Worm (Caenorhabditis elegans) whole organism, L4 larva: ENCODE data around the gene F17C8.6.

ENCODE experiments used
- F10B5.3 ChIP-seq: sonication (generic microtip); optimal IDR thresholded peaks from 2 replicates; lab custom pipeline; 2016; ENCODE audit warnings: mild to moderate bottlenecking, missing genetic modification characterization, missing compliant biosample characterization
- T20F7.1 ChIP-seq: fragments of 200-800 bp; sonication (Bioruptor generic); optimal IDR thresholded peaks from 2 replicates; lab custom pipeline; 2018; ENCODE audit warnings: mild to moderate bottlenecking, missing genetic modification characterization, missing compliant biosample characterization
- Y5F2A.4 ChIP-seq: fragments of 200-800 bp; sonication (Bioruptor generic); optimal IDR thresholded peaks from 2 replicates; lab custom pipeline; 2018; ENCODE audit warnings: mild to moderate bottlenecking, missing genetic modification characterization, missing compliant biosample characterization
- aha-1 ChIP-seq: fragments of 150-350 bp; peaks from one replicate; lab custom pipeline; 2014; ENCODE audit warnings: missing biosample characterization, missing genetic modification characterization
- aly-2 ChIP-seq: sonication (generic microtip); optimal IDR thresholded peaks from 2 replicates; lab custom pipeline; 2018; ENCODE audit warnings: missing biosample characterization, missing genetic modification characterization
- ama-1 ChIP-seq: fragments of 150-350 bp; optimal IDR thresholded peaks from 2 replicates; lab custom pipeline; 2014; ENCODE audit warnings: inconsistent platforms, mixed read lengths
- ceh-20 ChIP-seq: fragments of 200-800 bp; sonication (Bioruptor generic); IDR thresholded peaks from 2 replicates; pipeline ENCODE4 v1.3.6; 2022; ENCODE audit warnings: missing genetic modification reagents, missing genetic modification characterization, missing compliant biosample characterization
- cey-2 ChIP-seq: sonication (generic microtip); optimal IDR thresholded peaks from 3 replicates; lab custom pipeline; 2017; ENCODE audit warnings: missing genetic modification characterization, mild to moderate bottlenecking, missing compliant biosample characterization, antibody characterized with exemption, borderline replicate concordance; ENCODE audit not compliant: insufficient read depth
- ctbp-1 ChIP-seq: fragments of 200-800 bp; sonication (Bioruptor generic); IDR thresholded peaks from 2 replicates; pipeline ENCODE4 v1.3.6; 2022; ENCODE audit warnings: missing genetic modification reagents, missing genetic modification characterization, missing compliant biosample characterization
- daf-12 ChIP-seq: fragments of 150-350 bp; optimal IDR thresholded peaks from 2 replicates; lab custom pipeline; 2014; ENCODE audit warnings: missing biosample characterization, missing genetic modification reagents, missing genetic modification characterization
- daf-16 ChIP-seq, 3 experiments: sonication (generic microtip); optimal IDR thresholded peaks; 2 replicates each; lab custom pipeline; 2016 to 2017; ENCODE audit warnings: missing genetic modification characterization in 3 of 3, missing genetic modification reagents in 3 of 3, mild to moderate bottlenecking in 2 of 3, missing compliant biosample characterization in 2 of 3, missing biosample characterization in 1 of 3, moderate library complexity in 1 of 3
- daf-19 ChIP-seq: fragments of 200-800 bp; sonication (Bioruptor generic); conservative IDR thresholded peaks from 2 replicates; pipeline ENCODE4 v1.3.6; 2022; ENCODE audit warnings: missing genetic modification characterization, missing compliant biosample characterization
- daf-8 ChIP-seq: fragments of 200-800 bp; sonication (Bioruptor generic); IDR thresholded peaks from 2 replicates; pipeline ENCODE4 v1.3.6; 2022; ENCODE audit warnings: missing genetic modification characterization, missing compliant biosample characterization
- dmd-6 ChIP-seq: fragments of 200-800 bp; sonication (Bioruptor generic); IDR thresholded peaks from 2 replicates; pipeline ENCODE4 v1.3.6; 2022; ENCODE audit warnings: missing genetic modification reagents, missing genetic modification characterization, missing compliant biosample characterization
- dmd-9 ChIP-seq: fragments of 200-800 bp; sonication (Bioruptor generic); IDR thresholded peaks from 2 replicates; pipeline ENCODE4 v1.3.6; 2022; ENCODE audit warnings: missing genetic modification reagents, missing genetic modification characterization, missing compliant biosample characterization
- dve-1 ChIP-seq: sonication (generic microtip); optimal IDR thresholded peaks from 2 replicates; lab custom pipeline; 2017; ENCODE audit warnings: antibody characterized with exemption, mild to moderate bottlenecking, missing genetic modification characterization, missing compliant biosample characterization; ENCODE audit not compliant: insufficient read depth
- fkh-10 ChIP-seq: fragments of 150-350 bp; optimal IDR thresholded peaks from 2 replicates; lab custom pipeline; 2014; ENCODE audit warnings: missing biosample characterization, missing genetic modification reagents, missing genetic modification characterization
- hlh-11 ChIP-seq: fragments of 200-800 bp; sonication (Bioruptor generic); optimal IDR thresholded peaks from 2 replicates; lab custom pipeline; 2018; ENCODE audit warnings: mild to moderate bottlenecking, missing genetic modification characterization, missing compliant biosample characterization
- hmg-1.1 ChIP-seq: fragments of 200-800 bp; sonication (Bioruptor generic); IDR thresholded peaks from 2 replicates; pipeline ENCODE4 v1.3.6; 2022; ENCODE audit warnings: missing genetic modification reagents, missing genetic modification characterization, missing compliant biosample characterization
- jun-1 ChIP-seq: fragments of 150-350 bp; optimal IDR thresholded peaks from 2 replicates; lab custom pipeline; 2014; ENCODE audit warnings: missing biosample characterization, missing genetic modification reagents, missing genetic modification characterization
- lin-29 ChIP-seq: fragments of 200-800 bp; sonication (Bioruptor generic); IDR thresholded peaks from 2 replicates; pipeline ENCODE4 v1.3.6; 2022; ENCODE audit warnings: missing genetic modification reagents, missing genetic modification characterization, missing compliant biosample characterization
- lin-39 ChIP-seq: fragments of 150-350 bp; optimal IDR thresholded peaks from 2 replicates; lab custom pipeline; 2014; ENCODE audit warnings: missing biosample characterization, missing genetic modification reagents, missing genetic modification characterization
- lsy-2 ChIP-seq, 2 experiments: fragments of 150-350 bp in 1 of 2; sonication (generic microtip) in 1 of 2; optimal IDR thresholded peaks; 2 replicates each; lab custom pipeline; 2014 to 2017; ENCODE audit warnings: missing biosample characterization in 2 of 2, missing genetic modification characterization in 2 of 2
- mdt-29 ChIP-seq: fragments of 200-800 bp; sonication (Bioruptor generic); IDR thresholded peaks from 2 replicates; pipeline ENCODE4 v1.3.6; 2022; ENCODE audit warnings: missing genetic modification reagents, missing genetic modification characterization, missing compliant biosample characterization
- mep-1 ChIP-seq: fragments of 150-350 bp; sonication (generic microtip); optimal IDR thresholded peaks from 3 replicates; lab custom pipeline; 2014; ENCODE audit warnings: missing biosample characterization, missing genetic modification characterization
- mxl-3 ChIP-seq: fragments of 200-800 bp; sonication (Bioruptor generic); optimal IDR thresholded peaks from 2 replicates; lab custom pipeline; 2018; ENCODE audit warnings: mild to moderate bottlenecking, missing genetic modification characterization, missing compliant biosample characterization
- nhr-11 ChIP-seq: fragments of 150-350 bp; optimal IDR thresholded peaks from 2 replicates; lab custom pipeline; 2014; ENCODE audit warnings: missing biosample characterization, missing genetic modification characterization
- nhr-111 ChIP-seq: fragments of 200-800 bp; sonication (Bioruptor generic); optimal IDR thresholded peaks from 2 replicates; lab custom pipeline; 2018; ENCODE audit warnings: mild to moderate bottlenecking, missing genetic modification characterization, missing compliant biosample characterization
- nhr-76 ChIP-seq: fragments of 150-350 bp; optimal IDR thresholded peaks from 2 replicates; lab custom pipeline; 2014; ENCODE audit warnings: missing biosample characterization, missing genetic modification characterization
- pha-4 ChIP-seq, 2 experiments: fragments of 150-350 bp in 1 of 2; fragments of 200-800 bp in 1 of 2; sonication (Bioruptor generic) in 1 of 2; IDR thresholded peaks in 1 of 2; optimal IDR thresholded peaks in 1 of 2; 2 replicates each; pipeline versions ENCODE4 v1.3.6 to Lab custom; 2014 to 2022; ENCODE audit warnings: missing genetic modification characterization in 2 of 2, missing genetic modification reagents in 2 of 2, missing biosample characterization in 1 of 2, missing compliant biosample characterization in 1 of 2
- php-3 ChIP-seq: fragments of 200-800 bp; sonication (Bioruptor generic); IDR thresholded peaks from 2 replicates; pipeline ENCODE4 v1.3.6; 2022; ENCODE audit warnings: missing genetic modification reagents, missing genetic modification characterization, missing compliant biosample characterization
- rbr-2 ChIP-seq: sonication (generic microtip); optimal IDR thresholded peaks from 2 replicates; lab custom pipeline; 2016; ENCODE audit warnings: missing genotype, missing genetic modification characterization, missing compliant biosample characterization
- skn-1 ChIP-seq: fragments of 150-350 bp; optimal IDR thresholded peaks from 2 replicates; lab custom pipeline; 2014; ENCODE audit warnings: missing biosample characterization, missing genetic modification characterization
- snpc-1.2 ChIP-seq: fragments of 200-800 bp; sonication (Bioruptor generic); IDR thresholded peaks from 2 replicates; pipeline ENCODE4 v1.3.6; 2022; ENCODE audit warnings: missing genetic modification reagents, missing genetic modification characterization, missing compliant biosample characterization
- spr-1 ChIP-seq: sonication (generic microtip); optimal IDR thresholded peaks from 2 replicates; lab custom pipeline; 2016; ENCODE audit warnings: mild to moderate bottlenecking, missing genetic modification characterization, missing compliant biosample characterization
- tra-1 ChIP-seq: fragments of 200-800 bp; sonication (Bioruptor generic); IDR thresholded peaks from 2 replicates; pipeline ENCODE4 v1.3.6; 2022; ENCODE audit warnings: missing genetic modification reagents, missing genetic modification characterization, missing compliant biosample characterization
- unc-62 ChIP-seq, 3 experiments: fragments of 150-350 bp in 1 of 3; sonication (generic microtip); optimal IDR thresholded peaks in 2 of 3; peaks in 1 of 3; 1 replicate in 1 of 3; 2 replicates in 2 of 3; lab custom pipeline; 2014 to 2017; ENCODE audit warnings: missing biosample characterization in 3 of 3, missing genetic modification characterization in 3 of 3, missing genetic modification reagents in 3 of 3, missing genotype in 1 of 3
- vab-7 ChIP-seq: fragments of 200-800 bp; sonication (Bioruptor generic); IDR thresholded peaks from 2 replicates; pipeline ENCODE4 v1.3.6; 2022; ENCODE audit warnings: missing genetic modification reagents, missing genetic modification characterization, missing compliant biosample characterization

F17C8.6 gene

DNA sequence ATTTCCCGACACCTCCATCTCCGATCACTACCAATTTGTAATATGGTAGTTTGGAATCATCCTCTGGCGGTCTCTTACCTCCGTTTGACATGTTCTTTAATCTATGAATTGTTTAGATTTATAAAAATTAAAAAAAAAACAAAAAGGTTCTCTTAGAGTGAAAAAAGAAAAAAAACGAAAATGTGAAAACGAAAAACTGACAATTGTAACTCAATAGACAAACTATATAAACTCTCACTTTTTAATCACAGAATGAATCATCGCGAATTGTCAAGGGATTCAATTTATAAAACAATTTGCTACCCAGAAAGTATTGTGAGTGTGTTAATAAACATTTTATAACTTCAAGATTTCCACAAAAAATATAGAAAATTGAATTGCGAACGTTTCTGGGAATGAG is 5.9 kb downstream of the F17C8.6 start, which contains the start of gene ras-2:
ras-2 (minus strand) TSS at position 101 of the 400 bp plus-strand sequence.
- TF ChIP-seq ceh-20 (GFP tag; lab: Robert Waterston, UW) = no peak
- TF ChIP-seq ama-1 (lab: Kevin White, UChicago) = no peak
- TF ChIP-seq Y5F2A.4 (GFP tag; lab: Kevin White, UChicago) = no peak
- TF ChIP-seq vab-7 = no peak

DNA sequence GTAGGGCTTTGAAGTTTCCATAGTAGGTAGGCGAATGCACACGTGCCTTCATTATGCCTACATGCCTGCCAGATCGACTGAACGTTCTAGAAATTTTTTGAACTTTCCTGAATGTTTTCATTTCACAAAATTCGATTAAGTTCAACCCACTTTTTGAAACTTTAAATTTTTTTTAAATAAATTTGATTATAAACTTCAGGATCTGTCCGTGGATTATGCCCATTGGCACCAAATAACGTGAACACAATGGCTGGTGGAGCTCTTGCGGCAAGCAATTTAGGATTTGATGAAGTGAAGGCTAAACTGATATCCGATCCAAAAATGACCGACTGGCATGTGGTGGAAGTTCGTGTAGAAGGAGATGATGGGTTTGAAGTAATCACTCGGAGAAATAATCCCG is 10.4 kb downstream of the F17C8.6 start, which contains the start of gene F17C8.7:
F17C8.7 (plus strand) TSS at position 301 of the 400 bp plus-strand sequence.
- TF ChIP-seq daf-19 (no peak), mxl-3 (GFP tag; lab: Kevin White, UChicago) (no peak), aly-2 (tag; lab: Kevin White, UChicago) (no peak), mdt-29 (GFP tag; lab: Robert Waterston, UW) (no peak), T20F7.1 (GFP tag; lab: Kevin White, UChicago) (no peak), cey-2 (tag; lab: Kevin White, UChicago) (no peak)

DNA sequence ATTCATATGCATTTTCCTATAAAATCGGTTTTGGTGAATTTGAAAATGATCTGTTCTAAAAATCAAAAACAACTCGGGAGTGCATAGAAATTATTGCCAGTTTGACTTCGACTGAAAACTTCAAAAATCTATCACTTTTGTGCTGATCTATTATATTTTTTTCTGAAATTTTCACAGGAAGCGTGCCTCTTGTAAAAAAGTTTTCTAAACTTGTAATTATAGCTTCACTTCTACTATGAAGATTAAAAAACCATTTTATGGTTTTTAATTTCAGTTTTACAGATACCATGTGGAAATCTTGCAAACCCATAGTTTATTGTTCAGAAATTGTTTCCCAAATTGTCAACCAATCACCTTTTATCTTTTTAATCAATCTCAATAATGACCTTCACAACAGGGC is 11.8 kb downstream of the F17C8.6 start, which contains the start of gene F17C8.9:
F17C8.9 (plus strand) TSS at position 301 of the 400 bp plus-strand sequence.
- TF ChIP-seq nhr-76 (tag; lab: Kevin White, UChicago) (no peak), jun-1 (tag; lab: Kevin White, UChicago) (no peak), F10B5.3 (tag; lab: Kevin White, UChicago) (no peak), mxl-3 (GFP tag; lab: Kevin White, UChicago) (no peak), nhr-111 (GFP tag; lab: Kevin White, UChicago) (no peak), daf-8 (no peak), ceh-20 (GFP tag; lab: Robert Waterston, UW) (no peak), daf-12 (tag; lab: Kevin White, UChicago) (no peak), daf-19 (no peak), dmd-9 (GFP tag; lab: Robert Waterston, UW) (no peak), dmd-6 (no peak)

DNA sequence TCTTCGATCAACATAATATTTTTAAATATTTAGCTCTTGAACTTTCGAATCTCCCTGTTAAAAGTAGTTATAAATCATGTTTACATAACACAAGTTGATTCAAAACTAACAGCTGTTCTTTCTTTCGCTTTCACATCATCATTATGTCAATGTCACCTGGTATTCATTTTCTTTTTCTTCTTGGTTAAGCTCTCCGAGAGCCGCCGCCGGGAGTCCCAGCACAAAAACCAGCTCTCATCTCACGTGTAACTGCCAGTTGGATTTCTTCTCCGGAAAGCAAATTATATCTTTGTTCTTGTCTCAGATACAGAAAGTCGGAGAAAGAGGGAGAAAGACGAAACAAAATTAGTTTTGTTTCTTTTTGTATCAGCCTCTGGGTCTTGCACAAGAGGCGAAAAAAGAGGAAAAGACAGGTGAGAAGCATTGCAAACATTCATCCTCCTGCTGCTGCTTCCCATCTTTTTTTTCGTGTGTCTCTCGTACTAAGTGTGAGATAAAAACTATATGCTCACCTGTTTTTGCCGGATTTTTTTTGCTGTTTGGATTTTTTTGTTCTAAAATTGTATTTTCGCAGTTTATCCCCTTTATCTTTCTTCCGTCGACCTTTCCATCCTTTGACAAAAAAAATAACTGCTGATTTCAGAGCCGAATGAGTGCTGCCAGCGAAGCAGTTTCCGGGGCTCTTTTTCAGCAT is 14.4 kb downstream of the F17C8.6 start, which contains the start of gene F17C8.3:
F17C8.3 (plus strand) TSS at position 644 of the 694 bp plus-strand sequence.
- TF ChIP-seq pha-4 (GFP tag; IDR thresholded peaks at IDR 0.05; lab: Robert Waterston, UW) = no peak
- TF ChIP-seq pha-4 (tag; optimal IDR thresholded peaks at IDR 0.05; lab: Kevin White, UChicago) = no peak
- TF ChIP-seq lsy-2 (tag; optimal IDR thresholded peaks at IDR 0.05; lab: Kevin White, UChicago) = peak in 1 of 2 experiments; percentile 29
- TF ChIP-seq php-3 (GFP tag; lab: Robert Waterston, UW) = no peak
- 0 out of 2 replicates have a peak, but pooled peaks have one; percentile 63 for TF ChIP-seq tra-1 (GFP tag; lab: Robert Waterston, UW)
- no peak for TF ChIP-seq skn-1 (tag; lab: Kevin White, UChicago)
- peak in 1 of 2 experiments; percentile 87 for TF ChIP-seq daf-16 (GFP tag; optimal IDR thresholded peaks at IDR 0.05; lab: Kevin White, UChicago)
- no peak for TF ChIP-seq daf-16 (tag; optimal IDR thresholded peaks at IDR 0.05; lab: Kevin White, UChicago)
- peak; percentile 45 for TF ChIP-seq nhr-11
- TF ChIP-seq hlh-11 = peak; percentile 69
- no peak for TF ChIP-seq dve-1 (tag; lab: Kevin White, UChicago)
- TF ChIP-seq unc-62 (GFP tag; optimal IDR thresholded peaks at IDR 0.05 in 1 of 2; lab: Kevin White, UChicago) = peak in 1 of 2 experiments; percentile 93
- no peak for TF ChIP-seq unc-62 (tag; optimal IDR thresholded peaks at IDR 0.05; lab: Kevin White, UChicago)

DNA sequence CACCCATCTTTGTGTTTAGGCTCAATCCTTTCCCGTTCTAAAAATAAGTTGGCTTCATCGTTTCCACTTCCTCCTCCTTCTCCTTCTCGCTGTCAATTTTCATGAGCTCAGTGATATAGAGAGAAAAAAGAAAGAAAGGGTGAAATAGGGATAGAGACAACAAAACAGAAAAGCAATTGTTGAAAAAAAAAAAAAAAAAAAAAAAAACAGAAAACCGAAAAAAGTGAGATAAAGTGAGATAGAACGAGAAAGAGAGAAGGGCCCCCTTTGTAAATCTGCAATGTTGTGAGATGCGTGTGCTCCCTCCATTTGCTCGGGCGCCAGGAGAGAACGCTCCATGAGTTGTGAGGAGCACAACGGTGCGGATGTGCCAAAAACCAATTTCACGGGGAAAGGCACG is 21.9 kb downstream of the F17C8.6 start:
- peak; percentile 4 for TF ChIP-seq nhr-11
- TF ChIP-seq spr-1 (tag; lab: Kevin White, UChicago) = no peak
- peak in 1 of 2 experiments; percentile 70 for TF ChIP-seq unc-62 (GFP tag; optimal IDR thresholded peaks at IDR 0.05 in 1 of 2; lab: Kevin White, UChicago)
- no peak for TF ChIP-seq unc-62 (tag; optimal IDR thresholded peaks at IDR 0.05; lab: Kevin White, UChicago)
- TF ChIP-seq daf-19 = no peak
- 0 out of 2 replicates have a peak, but pooled peaks have one; percentile 16 for TF ChIP-seq hmg-1.1 (GFP tag; lab: Robert Waterston, UW)
- peak; percentile 21 for TF ChIP-seq rbr-2
- no peak for TF ChIP-seq daf-12 (tag; lab: Kevin White, UChicago)
- TF ChIP-seq lin-39 (tag; lab: Kevin White, UChicago) = no peak
- no peak for TF ChIP-seq lin-29 (GFP tag; lab: Robert Waterston, UW)
- peak; percentile 42 for TF ChIP-seq mep-1 (tag; lab: Kevin White, UChicago)
- TF ChIP-seq lsy-2 (tag; optimal IDR thresholded peaks at IDR 0.05; lab: Kevin White, UChicago) = peak in 1 of 2 experiments; percentile 34
- TF ChIP-seq aha-1 (tag; lab: Kevin White, UChicago) = peak; percentile 50
- peak; percentile 52; the same call in 1 of the 2 replicates for TF ChIP-seq ceh-20 (GFP tag; lab: Robert Waterston, UW)
- TF ChIP-seq ctbp-1 = peak; percentile 67; the same call in 1 of the 2 replicates
- TF ChIP-seq snpc-1.2 = no peak
- TF ChIP-seq fkh-10 = peak; percentile 45
- no peak for TF ChIP-seq nhr-111 (GFP tag; lab: Kevin White, UChicago)
- TF ChIP-seq dmd-9 (GFP tag; lab: Robert Waterston, UW) = no peak
